Worm (Caenorhabditis elegans): ENCODE data around the gene set-14.

Gene set-14

DNA sequence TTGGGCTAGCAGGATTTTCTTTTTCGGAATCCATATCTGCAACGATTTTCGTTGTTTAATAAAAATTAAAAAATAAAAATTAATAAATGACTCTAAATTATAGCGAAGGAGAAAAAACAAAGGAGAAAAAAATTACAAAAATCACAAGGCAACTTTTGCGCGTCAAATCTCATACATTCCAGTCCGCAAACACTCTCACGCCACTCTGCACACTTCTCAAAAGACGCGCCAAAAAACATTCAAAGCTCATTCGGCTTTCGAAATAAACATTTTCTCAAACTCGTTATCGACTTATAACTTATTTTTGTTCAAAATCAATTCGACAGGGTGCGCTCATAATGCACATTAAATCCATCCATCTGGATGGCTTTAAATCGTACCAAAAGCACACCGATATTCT lies 28.0 kb upstream of the set-14 start, which contains the start of the genes R06F6.12 and mix-1 (continued):
- no peak for TF ChIP-seq elt-3 (tag; optimal IDR thresholded peaks at IDR 0.05)
- TF ChIP-seq nhr-28 (tag; optimal IDR thresholded peaks at IDR 0.05): no peak
- TF ChIP-seq nhr-12 (tag; optimal IDR thresholded peaks at IDR 0.05): no peak
- TF ChIP-seq eor-1 (tag; optimal IDR thresholded peaks at IDR 0.05): no peak

DNA sequence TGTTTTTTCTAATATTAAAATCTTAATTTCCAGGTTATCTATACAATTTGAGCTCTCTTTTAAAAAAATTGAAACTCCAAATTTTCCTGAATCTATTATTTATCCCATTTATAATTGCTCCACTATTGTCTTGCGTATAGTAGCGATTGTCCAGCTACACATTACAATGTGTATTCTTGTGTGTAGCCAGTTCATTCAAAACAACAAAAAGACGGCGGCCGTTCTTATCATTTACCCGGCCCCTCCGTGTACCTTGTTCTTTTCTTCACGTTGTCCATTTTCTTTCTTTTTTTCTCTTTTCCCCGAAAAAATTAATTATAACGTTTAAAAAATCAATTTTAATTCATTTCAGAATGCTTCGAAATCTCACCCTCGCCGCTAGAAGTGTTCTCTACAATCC lies 24.6 kb upstream of the set-14 start, which contains the start of gene ech-4:
TSS of gene ech-4 (plus strand) at position 353 of the 400 bp plus-strand sequence.
- peak; percentile 3 for TF ChIP-seq jun-1 (tag; optimal IDR thresholded peaks at IDR 0.05)
- TF ChIP-seq nhr-43 (tag; optimal IDR thresholded peaks at IDR 0.05; ENCODE audit: poor library complexity, severe bottlenecking): no peak
- TF ChIP-seq pha-4 (tag; optimal IDR thresholded peaks at IDR 0.05): peak; percentile 11
- TF ChIP-seq elt-2 (tag; optimal IDR thresholded peaks at IDR 0.05): peak; percentile 47

DNA sequence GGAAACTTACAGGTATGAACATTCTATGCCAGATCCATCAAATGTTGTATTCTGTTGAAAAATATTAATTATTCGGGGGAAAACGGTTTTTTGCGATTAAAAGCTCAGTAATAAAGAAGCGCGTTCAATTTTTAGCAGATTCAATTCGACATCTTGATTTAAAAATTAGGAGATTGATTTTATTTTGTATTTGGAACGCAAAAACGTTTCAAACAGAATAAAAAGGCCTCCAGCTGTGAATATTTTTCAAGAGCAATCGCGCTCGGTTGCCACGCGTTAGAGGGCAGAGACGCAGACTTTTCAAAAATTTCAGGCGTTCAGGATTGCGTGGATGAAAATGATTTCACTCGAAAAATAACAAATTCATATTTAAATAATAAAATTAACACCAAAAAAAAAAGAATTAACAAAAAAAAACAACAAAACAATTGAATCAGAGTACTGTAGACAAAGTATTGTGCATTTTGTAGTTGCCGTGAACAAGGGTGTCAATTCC lies 23.9 kb upstream of the set-14 start, which contains the start of gene R06F6.8:
TSS of gene R06F6.8 (minus strand) at position 51 of the 496 bp plus-strand sequence.
- TF ChIP-seq unc-62 (GFP tag; optimal IDR thresholded peaks at IDR 0.05) (no peak), nhr-67 (tag; optimal IDR thresholded peaks at IDR 0.05) (no peak), daf-12 (tag; optimal IDR thresholded peaks at IDR 0.05) (no peak), mml-1 (tag; optimal IDR thresholded peaks at IDR 0.05) (no peak), snpc-4 (tag; optimal IDR thresholded peaks at IDR 0.05) (peak; percentile 20), nfya-1 (tag; optimal IDR thresholded peaks at IDR 0.05; ENCODE audit: insufficient read depth) (peak; percentile 47), zag-1 (tag; optimal IDR thresholded peaks at IDR 0.05) (no peak), sea-2 (GFP tag; optimal IDR thresholded peaks at IDR 0.05) (no peak), skn-1 (tag; optimal IDR thresholded peaks at IDR 0.05) (no peak), nhr-237 (tag; optimal IDR thresholded peaks at IDR 0.05) (no peak), egl-5 (tag; optimal IDR thresholded peaks at IDR 0.05) (no peak), eor-1 (tag; optimal IDR thresholded peaks at IDR 0.05) (no peak), tbx-2 (tag; optimal IDR thresholded peaks at IDR 0.05) (no peak), fos-1 (tag; optimal IDR thresholded peaks at IDR 0.05) (no peak), egl-27 (tag; optimal IDR thresholded peaks at IDR 0.05) (no peak), elt-3 (tag; optimal IDR thresholded peaks at IDR 0.05) (no peak), fkh-10 (GFP tag; optimal IDR thresholded peaks at IDR 0.05) (no peak), pqm-1 (tag; optimal IDR thresholded peaks at IDR 0.05) (no peak), nhr-11 (tag; optimal IDR thresholded peaks at IDR 0.05) (no peak), lin-15B (tag; optimal IDR thresholded peaks at IDR 0.05) (peak; percentile 50), ama-1 (optimal IDR thresholded peaks at IDR 0.05) (no peak), ztf-4 (tag; optimal IDR thresholded peaks at IDR 0.05) (no peak), pha-4 (tag; optimal IDR thresholded peaks at IDR 0.05) (peak; percentile 32), fkh-2 (tag; optimal IDR thresholded peaks at IDR 0.05) (no peak), lin-39 (tag; optimal IDR thresholded peaks at IDR 0.05) (peak; percentile 19), jun-1 (tag; optimal IDR thresholded peaks at IDR 0.05) (no peak)

DNA sequence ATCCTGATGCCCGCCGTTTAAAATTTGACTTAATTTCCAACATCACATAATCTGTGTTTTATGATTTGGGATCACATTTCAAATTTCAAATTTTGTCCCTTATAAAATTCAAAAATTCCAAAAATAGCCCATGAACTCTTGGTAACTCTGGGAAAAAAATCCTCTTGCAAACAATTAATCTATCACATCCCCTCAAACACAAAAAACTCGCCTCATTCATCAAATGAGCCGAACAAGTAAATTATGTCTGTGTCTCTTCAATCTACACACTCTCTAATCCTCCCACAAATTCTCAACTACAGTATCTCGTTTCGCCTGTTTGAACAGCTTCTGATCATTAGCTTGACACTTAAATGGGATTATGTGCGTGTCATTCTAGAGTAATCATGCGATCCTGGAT lies 14.6 kb upstream of the set-14 start, which contains the start of gene msrp-7:
TSS of gene msrp-7 (plus strand) at position 301 of the 400 bp plus-strand sequence.
- TF ChIP-seq aly-2 (tag; optimal IDR thresholded peaks at IDR 0.05): no peak
- TF ChIP-seq daf-12 (tag; optimal IDR thresholded peaks at IDR 0.05): no peak
- no peak for TF ChIP-seq ztf-4 (tag; optimal IDR thresholded peaks at IDR 0.05)
- no peak for TF ChIP-seq elt-2 (tag; optimal IDR thresholded peaks at IDR 0.05)
- no peak for TF ChIP-seq egl-27 (tag; optimal IDR thresholded peaks at IDR 0.05)
- TF ChIP-seq nhr-77 (tag; optimal IDR thresholded peaks at IDR 0.05): no peak
- no peak for TF ChIP-seq pqm-1 (tag; optimal IDR thresholded peaks at IDR 0.05)
- TF ChIP-seq nfya-1 (tag; optimal IDR thresholded peaks at IDR 0.05; ENCODE audit: insufficient read depth): no peak
- TF ChIP-seq nhr-237 (tag; optimal IDR thresholded peaks at IDR 0.05): no peak
- no peak for TF ChIP-seq nhr-25 (tag; optimal IDR thresholded peaks at IDR 0.05)
- TF ChIP-seq elt-1 (tag; optimal IDR thresholded peaks at IDR 0.05): no peak
- TF ChIP-seq pha-4 (tag; optimal IDR thresholded peaks at IDR 0.05): no peak
- TF ChIP-seq snpc-4 (tag; optimal IDR thresholded peaks at IDR 0.05): no peak
- no peak for TF ChIP-seq nhr-12 (tag; optimal IDR thresholded peaks at IDR 0.05)
- TF ChIP-seq lin-15B (tag; optimal IDR thresholded peaks at IDR 0.05): no peak
- no peak for TF ChIP-seq fkh-2 (tag; optimal IDR thresholded peaks at IDR 0.05)
- TF ChIP-seq nhr-23 (tag; optimal IDR thresholded peaks at IDR 0.05): no peak
- no peak for TF ChIP-seq nhr-67 (tag; optimal IDR thresholded peaks at IDR 0.05)
- TF ChIP-seq ceh-9 (tag; optimal IDR thresholded peaks at IDR 0.05): no peak

Measured in whole organism, L3 larva.